Fruit fly (Drosophila melanogaster) S2 (cell line): ENCODE measurements around the gene solo.

ENCODE experiments used
- CG8478 ChIP-seq: fragments of >200 bp; optimal IDR thresholded peaks from 2 replicates; lab custom pipeline; 2018
- CTCF ChIP-seq, 2 experiments: fragments of >200 bp; optimal IDR thresholded peaks; 2 replicates each; lab custom pipeline; 2018

dm6 chr2L:15066141-15066540 lies 4.7 kb downstream of the solo start:
- TF ChIP-seq CTCF (optimal IDR thresholded peaks at IDR 0.05; lab: Kevin White, UChicago), result no peak
- TF ChIP-seq CG8478 (lab: Kevin White, UChicago), result no peak
